Fruit fly (Drosophila melanogaster) whole organism, pupa: ENCODE results near the gene Grp170.
A peak's percentile ranks its signal among the peaks of the same experiment; 100 is the strongest.

Experiments
- CG10348 ChIP-seq: fragments of 200-800 bp; sonication (Bioruptor generic); IDR thresholded peaks from 2 replicates; pipeline ENCODE4 v1.3.6; 2022; ENCODE audit warnings: missing biosample characterization, missing genetic modification characterization
- CG12605 ChIP-seq: fragments of 200-800 bp; sonication (Bioruptor generic); IDR thresholded peaks from 2 replicates; pipeline ENCODE4 v1.3.6; 2022; ENCODE audit warnings: missing biosample characterization, missing genetic modification characterization
- CG13204 ChIP-seq: fragments of 200-800 bp; sonication (Bioruptor generic); optimal IDR thresholded peaks from 2 replicates; lab custom pipeline; 2018; ENCODE audit warnings: missing biosample characterization, mild to moderate bottlenecking, missing genetic modification characterization, moderate library complexity
- CG14655 ChIP-seq: fragments of 200-800 bp; sonication (Bioruptor generic); optimal IDR thresholded peaks from 3 replicates; lab custom pipeline; 2017; ENCODE audit warnings: mild to moderate bottlenecking, missing biosample characterization, missing genetic modification reagents, missing genetic modification characterization
- CG15710 ChIP-seq: fragments of 200-800 bp; sonication (Bioruptor generic); optimal IDR thresholded peaks from 2 replicates; lab custom pipeline; 2018; ENCODE audit warnings: missing biosample characterization, mild to moderate bottlenecking, missing genetic modification characterization, moderate library complexity
- CG17806 ChIP-seq: fragments of 200-800 bp; sonication (Bioruptor generic); optimal IDR thresholded peaks from 2 replicates; lab custom pipeline; 2018; ENCODE audit warnings: missing biosample characterization, mild to moderate bottlenecking, missing genetic modification characterization, moderate library complexity
- CG32121 ChIP-seq: fragments of 200-800 bp; sonication (Bioruptor generic); IDR thresholded peaks from 2 replicates; pipeline ENCODE4 v1.3.6; 2022; ENCODE audit warnings: missing biosample characterization, missing genetic modification characterization
- CG34367 ChIP-seq: fragments of 200-800 bp; sonication (Bioruptor generic); optimal IDR thresholded peaks from 2 replicates; lab custom pipeline; 2018; ENCODE audit warnings: missing biosample characterization, mild to moderate bottlenecking, missing genetic modification characterization
- CG4496 ChIP-seq: fragments of 200-800 bp; sonication (Bioruptor generic); IDR thresholded peaks from 3 replicates; pipeline ENCODE4 v1.3.6; 2022; ENCODE audit warnings: missing biosample characterization, missing genetic modification characterization
- CG8159 ChIP-seq: fragments of 200-800 bp; sonication (Bioruptor generic); optimal IDR thresholded peaks from 3 replicates; lab custom pipeline; 2018; ENCODE audit warnings: missing biosample characterization, mild to moderate bottlenecking, missing genetic modification characterization, moderate library complexity
- CG8301 ChIP-seq: fragments of 200-800 bp; sonication (Bioruptor generic); optimal IDR thresholded peaks from 2 replicates; lab custom pipeline; 2018; ENCODE audit warnings: missing biosample characterization, mild to moderate bottlenecking, missing genetic modification characterization
- CG9948 ChIP-seq: fragments of 200-800 bp; sonication (Bioruptor generic); optimal IDR thresholded peaks from 2 replicates; lab custom pipeline; 2018; ENCODE audit warnings: missing biosample characterization, mild to moderate bottlenecking, missing genetic modification characterization, moderate library complexity
- D1 ChIP-seq: fragments of 200-800 bp; sonication (Bioruptor generic); optimal IDR thresholded peaks from 2 replicates; lab custom pipeline; 2018; ENCODE audit warnings: missing biosample characterization, mild to moderate bottlenecking, missing genetic modification characterization, moderate library complexity
- EcR ChIP-seq: fragments of 200-800 bp; sonication (Bioruptor generic); optimal IDR thresholded peaks from 3 replicates; lab custom pipeline; 2019; ENCODE audit warnings: missing biosample characterization, missing genetic modification characterization, mild to moderate bottlenecking, moderate library complexity, missing genetic modification reagents
- Ets98B ChIP-seq: fragments of 200-800 bp; sonication (Bioruptor generic); IDR thresholded peaks from 2 replicates; pipeline ENCODE4 v1.3.6; 2022; ENCODE audit warnings: missing biosample characterization, missing genetic modification characterization
- Pif1A ChIP-seq: fragments of 200-800 bp; sonication (Bioruptor generic); optimal IDR thresholded peaks from 3 replicates; lab custom pipeline; 2016; ENCODE audit warnings: missing biosample characterization, missing genetic modification characterization
- Pif1B ChIP-seq: fragments of 200-800 bp; sonication (Bioruptor generic); optimal IDR thresholded peaks from 3 replicates; lab custom pipeline; 2016; ENCODE audit warnings: missing biosample characterization, missing genetic modification characterization
- Snoo ChIP-seq: fragments of 200-800 bp; sonication (Bioruptor generic); optimal IDR thresholded peaks from 3 replicates; lab custom pipeline; 2017; ENCODE audit warnings: missing biosample characterization, mild to moderate bottlenecking, missing genetic modification characterization, inconsistent platforms
- fd96Ca ChIP-seq: fragments of 200-800 bp; sonication (Bioruptor generic); IDR thresholded peaks from 3 replicates; pipeline ENCODE4 v1.3.6; 2022; ENCODE audit warnings: missing biosample characterization, missing genetic modification characterization
- gl ChIP-seq: fragments of 200-800 bp; sonication (Bioruptor generic); optimal IDR thresholded peaks from 2 replicates; lab custom pipeline; 2018; ENCODE audit warnings: missing biosample characterization, mild to moderate bottlenecking, missing genetic modification characterization
- rn ChIP-seq: fragments of 200-800 bp; sonication (Bioruptor generic); IDR thresholded peaks from 2 replicates; pipeline ENCODE4 v1.3.6; 2022; ENCODE audit warnings: missing biosample characterization, missing genetic modification characterization

The Grp170 gene

dm6 chrX:2225138-2225537, 49.7 kb downstream of the Grp170 start, which contains the start of gene pcx:
Gene pcx, plus strand, starts transcription at chrX:2225296.
- TF ChIP-seq fd96Ca (GFP tag; lab: Robert Waterston, UW): no peak
- TF ChIP-seq CG13204 (GFP tag; lab: Kevin White, UChicago): no peak
- TF ChIP-seq CG32121: no peak
- TF ChIP-seq CG12605 (GFP tag; lab: Robert Waterston, UW): no peak
- TF ChIP-seq gl (tag; lab: Kevin White, UChicago): no peak
- no peak for TF ChIP-seq Pif1A (GFP tag; lab: Kevin White, UChicago)
- no peak for TF ChIP-seq CG14655 (GFP tag; lab: Kevin White, UChicago)
- TF ChIP-seq Ets98B (GFP tag; lab: Robert Waterston, UW): no peak
- TF ChIP-seq CG34367 (tag; lab: Kevin White, UChicago): no peak
- TF ChIP-seq CG8159 (tag; lab: Kevin White, UChicago): no peak
- no peak for TF ChIP-seq CG15710 (tag; lab: Kevin White, UChicago)
- no peak for TF ChIP-seq EcR
- no peak for TF ChIP-seq CG10348 (GFP tag; lab: Robert Waterston, UW)
- no peak for TF ChIP-seq CG4496 (GFP tag; lab: Robert Waterston, UW)

DNA sequence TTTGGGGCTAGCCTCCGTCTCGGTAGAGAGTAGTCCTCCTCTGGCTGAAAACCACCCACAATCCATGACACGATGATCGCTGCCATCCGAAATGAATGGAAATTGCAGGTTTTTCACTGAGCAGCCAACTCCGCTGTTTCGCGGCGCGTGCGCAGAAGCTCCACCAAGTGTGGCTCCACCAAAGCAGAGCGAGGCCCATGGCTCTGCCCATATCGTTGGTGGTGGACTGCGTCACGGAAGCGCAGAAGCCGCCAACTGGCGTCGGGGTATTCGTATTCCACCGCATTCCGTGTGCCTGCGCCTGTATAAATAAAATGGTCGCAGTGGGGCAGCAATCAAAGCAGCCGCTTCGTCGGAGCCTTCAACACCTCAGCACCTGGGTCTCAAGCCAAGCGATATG, 51.4 kb downstream of the Grp170 start, which contains the start of gene CG14052:
CG14052 (plus strand) TSS at position 301 of the 400 bp plus-strand sequence.
- TF ChIP-seq CG15710 (tag; lab: Kevin White, UChicago) (no peak), CG9948 (tag; lab: Kevin White, UChicago) (no peak), CG4496 (GFP tag; lab: Robert Waterston, UW) (no peak), Pif1B (GFP tag; lab: Kevin White, UChicago) (no peak), CG14655 (GFP tag; lab: Kevin White, UChicago) (no peak), D1 (no peak), CG34367 (tag; lab: Kevin White, UChicago) (no peak), CG10348 (GFP tag; lab: Robert Waterston, UW) (no peak)
- TF ChIP-seq, all 21 proteins: peak for 0

dm6 chrX:2222181-2222790, 52.6 kb downstream of the Grp170 start, which contains the start of gene Vinc:
Gene Vinc, minus strand, starts transcription at chrX:2222567.
- TF ChIP-seq CG10348 (GFP tag; lab: Robert Waterston, UW) (peak; percentile 34; the same call in 1 of the 2 replicates), CG34367 (tag; lab: Kevin White, UChicago) (peak; percentile 80), rn (GFP tag; lab: Robert Waterston, UW) (peak; percentile 40; the same call in 1 of the 2 replicates), CG4496 (GFP tag; lab: Robert Waterston, UW) (peak; percentile 84), CG8159 (tag; lab: Kevin White, UChicago) (peak; percentile 94), gl (tag; lab: Kevin White, UChicago) (peak; percentile 85), Pif1A (GFP tag; lab: Kevin White, UChicago) (peak; percentile 92), CG15710 (tag; lab: Kevin White, UChicago) (peak; percentile 79), CG8301 (tag; lab: Kevin White, UChicago) (peak; percentile 93), D1 (no peak), CG9948 (tag; lab: Kevin White, UChicago) (peak; percentile 79), Ets98B (GFP tag; lab: Robert Waterston, UW) (peak; percentile 88), EcR (peak; percentile 72), CG12605 (GFP tag; lab: Robert Waterston, UW) (peak; percentile 45; the same call in 1 of the 2 replicates), fd96Ca (GFP tag; lab: Robert Waterston, UW) (peak; percentile 92), CG13204 (GFP tag; lab: Kevin White, UChicago) (no peak), CG32121 (peak; percentile 90), CG17806 (tag; lab: Kevin White, UChicago) (peak; percentile 86), CG14655 (GFP tag; lab: Kevin White, UChicago) (peak; percentile 94), Snoo (tag; lab: Kevin White, UChicago) (peak; percentile 90), Pif1B (GFP tag; lab: Kevin White, UChicago) (peak; percentile 87)

DNA sequence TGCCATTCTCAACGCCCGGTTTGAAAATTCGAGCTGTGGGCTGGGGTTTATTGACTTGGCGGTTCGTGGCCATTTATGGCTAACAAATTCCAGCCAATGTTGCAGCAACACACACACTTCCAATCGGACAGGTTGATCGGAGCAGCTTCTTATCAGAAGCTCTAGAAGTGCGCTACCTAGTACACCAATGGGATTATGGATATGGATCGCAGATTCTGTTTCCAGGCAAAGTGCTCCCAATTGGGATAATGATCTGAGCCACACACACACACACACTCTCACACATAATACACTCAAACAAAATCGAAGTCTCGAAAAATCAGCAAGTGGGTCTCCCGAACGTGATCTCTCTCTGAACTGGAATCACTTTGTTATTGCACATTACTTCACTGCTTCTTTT, 53.3 kb downstream of the Grp170 start:
- TF ChIP-seq EcR (no peak), CG8159 (tag; lab: Kevin White, UChicago) (no peak), CG17806 (tag; lab: Kevin White, UChicago) (no peak), rn (GFP tag; lab: Robert Waterston, UW) (no peak), CG12605 (GFP tag; lab: Robert Waterston, UW) (no peak), CG14655 (GFP tag; lab: Kevin White, UChicago) (no peak), CG8301 (tag; lab: Kevin White, UChicago) (no peak), Ets98B (GFP tag; lab: Robert Waterston, UW) (no peak), Pif1B (GFP tag; lab: Kevin White, UChicago) (no peak), Pif1A (GFP tag; lab: Kevin White, UChicago) (no peak), CG9948 (tag; lab: Kevin White, UChicago) (no peak), CG32121 (no peak), gl (tag; lab: Kevin White, UChicago) (no peak), Snoo (tag; lab: Kevin White, UChicago) (no peak)
- TF ChIP-seq, all 21 proteins: peak for 0
